Worm (Caenorhabditis elegans): ENCODE results near the gene gpdh-2.

DNA sequence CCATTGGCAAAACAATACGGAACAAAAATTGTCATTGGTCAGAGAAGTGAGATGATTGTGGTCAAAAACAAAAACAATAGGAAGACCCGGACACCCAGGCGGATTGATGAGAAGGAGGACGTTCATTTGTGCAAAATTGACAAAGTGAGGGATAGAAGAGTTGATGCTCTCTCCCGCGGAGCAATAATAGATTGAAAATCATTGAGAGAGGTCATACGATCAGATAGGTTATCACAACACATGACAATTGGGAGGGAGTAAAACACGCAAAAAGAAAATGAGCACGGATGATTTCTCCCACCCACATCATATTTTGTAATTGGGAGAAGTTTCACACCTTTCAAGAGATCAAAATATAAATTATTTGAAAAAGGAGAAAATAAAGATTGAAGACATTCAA lies 26.6 kb upstream of the gpdh-2 start:
- no peak for TF ChIP-seq him-1 (tag; optimal IDR thresholded peaks at IDR 0.05)
- no peak for TF ChIP-seq W03F9.2 (tag; optimal IDR thresholded peaks at IDR 0.05)
- TF ChIP-seq dao-5 (tag; optimal IDR thresholded peaks at IDR 0.05), result no peak
